Fruit fly (Drosophila melanogaster) Kc167 (cell line): Measurements from ENCODE around the gene CG43783.

Experiments used
- Myc ChIP-seq: fragments of >200 bp; optimal IDR thresholded peaks from 2 replicates; lab custom pipeline; 2017; ENCODE audit warnings: missing external identifiers
- Sin3A ChIP-seq: fragments of >200 bp; optimal IDR thresholded peaks from 2 replicates; lab custom pipeline; 2018; ENCODE audit warnings: missing external identifiers
- h ChIP-seq: fragments of >200 bp; optimal IDR thresholded peaks from 3 replicates; lab custom pipeline; 2018; ENCODE audit warnings: missing external identifiers
- insv ChIP-seq: fragments of >200 bp; optimal IDR thresholded peaks from 3 replicates; lab custom pipeline; 2018; ENCODE audit warnings: missing external identifiers
- psq ChIP-seq: fragments of >200 bp; optimal IDR thresholded peaks from 2 replicates; lab custom pipeline; 2017; ENCODE audit warnings: missing external identifiers
- ttk ChIP-seq: sonication (Bioruptor generic); optimal IDR thresholded peaks from 2 replicates; lab custom pipeline; 2017; ENCODE audit warnings: missing external identifiers

The CG43783 gene

dm6 chr3L:8953962-8954647 lies at the start of gene CG43783, which contains the start of gene orb2:
TSS of gene CG43783 (minus strand) at chr3L:8954272.
TSS of gene orb2 (minus strand) at chr3L:8954463.
- TF ChIP-seq ttk (lab: Kevin White, UChicago) (no peak), Myc (lab: Kevin White, UChicago) (no peak), insv (lab: Kevin White, UChicago) (no peak), Sin3A (no peak), psq (lab: Kevin White, UChicago) (no peak), h (lab: Kevin White, UChicago) (no peak)

dm6 chr3L:9003369-9003768 lies 49.3 kb upstream of the CG43783 start:
- TF ChIP-seq psq (lab: Kevin White, UChicago) (no peak), Sin3A (no peak), h (lab: Kevin White, UChicago) (no peak), ttk (lab: Kevin White, UChicago) (no peak), insv (lab: Kevin White, UChicago) (no peak), Myc (lab: Kevin White, UChicago) (no peak)

dm6 chr3L:9002527-9002926 lies 48.5 kb upstream of the CG43783 start:
- no peak for TF ChIP-seq ttk (lab: Kevin White, UChicago)
- no peak for TF ChIP-seq h (lab: Kevin White, UChicago)
- TF ChIP-seq psq (lab: Kevin White, UChicago): no peak
- TF ChIP-seq Sin3A: no peak
- TF ChIP-seq insv (lab: Kevin White, UChicago): no peak
- no peak for TF ChIP-seq Myc (lab: Kevin White, UChicago)

dm6 chr3L:8997686-8998239 lies 43.7 kb upstream of the CG43783 start, which contains the start of the genes smg and CG5087:
TSS of gene smg (minus strand) at chr3L:8997989.
TSS of gene CG5087 (plus strand) at chr3L:8998184.
- TF ChIP-seq ttk (lab: Kevin White, UChicago): no peak
- no peak for TF ChIP-seq Myc (lab: Kevin White, UChicago)
- TF ChIP-seq Sin3A: no peak
- TF ChIP-seq psq (lab: Kevin White, UChicago): no peak
- TF ChIP-seq h (lab: Kevin White, UChicago): no peak
- no peak for TF ChIP-seq insv (lab: Kevin White, UChicago)

DNA sequence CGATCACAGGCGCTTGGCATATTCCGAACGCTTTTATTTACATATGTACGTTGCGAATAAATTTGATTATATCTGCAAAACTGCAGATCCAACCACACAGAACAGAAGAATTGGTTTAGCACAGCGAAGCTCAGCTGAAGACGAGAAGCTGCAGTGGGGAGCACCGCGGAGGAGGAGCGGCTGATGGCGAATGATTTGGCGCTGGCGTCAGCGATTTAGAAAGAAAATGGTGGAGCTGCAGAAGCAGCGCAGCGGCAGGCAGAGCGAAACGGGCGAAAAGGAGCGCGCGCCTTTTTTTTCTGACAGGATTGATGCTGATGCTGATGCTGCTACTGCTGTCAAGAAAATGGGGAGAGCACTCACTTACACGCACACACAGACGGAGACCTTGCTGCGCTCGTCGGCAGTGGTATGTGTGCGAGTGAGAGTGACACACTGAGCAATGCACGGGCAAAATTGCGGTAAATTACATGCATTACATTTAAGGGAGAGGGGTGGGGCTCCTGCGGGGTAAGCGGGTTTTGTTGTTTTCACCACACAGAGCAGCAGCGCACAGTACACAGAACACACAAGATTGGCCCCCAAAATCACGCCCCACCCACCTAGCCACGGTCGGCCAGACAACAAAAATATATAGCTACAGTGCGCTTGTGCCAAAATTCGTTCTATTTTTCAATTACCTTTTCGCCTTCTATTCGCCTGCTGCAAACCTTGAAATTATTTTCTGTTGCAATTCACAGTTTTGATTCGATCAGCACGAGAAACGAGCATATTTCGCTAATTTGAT lies 43.0 kb upstream of the CG43783 start:
- TF ChIP-seq Myc (lab: Kevin White, UChicago) (no peak), Sin3A (no peak), h (lab: Kevin White, UChicago) (no peak), insv (lab: Kevin White, UChicago) (no peak), psq (lab: Kevin White, UChicago) (no peak), ttk (lab: Kevin White, UChicago) (no peak)

dm6 chr3L:8996173-8996767 lies 42.2 kb upstream of the CG43783 start:
- TF ChIP-seq Sin3A: no peak
- no peak for TF ChIP-seq h (lab: Kevin White, UChicago)

- TF ChIP-seq Myc (lab: Kevin White, UChicago): no peak
- TF ChIP-seq insv (lab: Kevin White, UChicago): no peak
- TF ChIP-seq ttk (lab: Kevin White, UChicago): no peak
- TF ChIP-seq Sin3A: no peak
- TF ChIP-seq h (lab: Kevin White, UChicago): no peak
- TF ChIP-seq psq (lab: Kevin White, UChicago): no peak
These were observed 36.1 kb upstream of the CG43783 start, which contains the start of gene CG5280 for dm6 chr3L:8990128-8990527. TSS of gene CG5280 (minus strand) at chr3L:8990228.

DNA sequence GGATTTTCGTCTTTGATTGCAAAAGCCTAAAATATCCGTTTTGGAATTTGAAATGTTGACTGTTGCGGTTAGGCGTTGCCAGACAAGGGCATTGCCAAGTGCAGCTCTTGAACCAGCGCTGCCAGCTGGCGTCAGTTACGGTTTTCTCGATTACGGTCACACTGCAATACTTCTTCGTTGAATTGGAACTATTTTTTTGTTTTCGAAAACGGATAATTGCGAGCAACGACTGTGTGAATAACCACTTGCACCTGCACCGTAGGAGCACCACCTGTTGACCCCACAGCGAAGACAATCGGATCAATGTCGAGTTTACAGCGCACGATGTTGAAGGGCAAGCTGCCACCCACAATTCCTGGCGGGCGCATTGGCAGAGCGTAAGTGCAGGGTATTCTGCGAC lies 32.5 kb upstream of the CG43783 start, which contains the start of gene CG5068:
Gene CG5068, plus strand, starts transcription at position 129 of the 400 bp plus-strand sequence.
- no peak for TF ChIP-seq insv (lab: Kevin White, UChicago)
- no peak for TF ChIP-seq Myc (lab: Kevin White, UChicago)
- no peak for TF ChIP-seq h (lab: Kevin White, UChicago)
- TF ChIP-seq psq (lab: Kevin White, UChicago): no peak
- no peak for TF ChIP-seq ttk (lab: Kevin White, UChicago)
- no peak for TF ChIP-seq Sin3A

DNA sequence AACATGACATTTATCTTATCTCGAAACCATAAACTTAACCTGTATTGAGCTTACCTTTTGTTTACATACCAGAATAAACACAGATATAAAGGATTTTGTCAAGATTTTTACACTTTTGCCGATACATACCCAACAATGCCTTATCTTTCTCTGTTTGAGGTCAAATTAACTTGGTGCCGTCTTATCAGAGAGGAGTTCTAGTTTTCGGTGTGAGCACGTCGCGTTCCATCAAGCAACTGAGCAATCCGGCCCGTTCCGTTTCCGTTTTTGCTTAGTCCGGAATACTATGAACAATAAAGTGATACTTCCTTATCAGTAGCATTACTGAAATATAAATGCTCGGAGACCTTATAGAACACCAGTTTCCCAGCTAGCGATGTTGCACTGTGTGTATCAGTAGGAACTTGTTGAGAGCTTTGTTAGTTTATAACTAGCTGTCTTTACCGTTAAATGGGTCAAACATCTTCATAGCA lies 31.8 kb upstream of the CG43783 start, which contains the start of gene Galk:
Gene Galk, minus strand, starts transcription at position 244 of the 473 bp plus-strand sequence.
- TF ChIP-seq h (lab: Kevin White, UChicago) (no peak), Myc (lab: Kevin White, UChicago) (no peak), insv (lab: Kevin White, UChicago) (no peak), psq (lab: Kevin White, UChicago) (no peak), Sin3A (no peak), ttk (lab: Kevin White, UChicago) (no peak)

- TF ChIP-seq insv (lab: Kevin White, UChicago) (no peak), h (lab: Kevin White, UChicago) (no peak), ttk (lab: Kevin White, UChicago) (no peak), Sin3A (no peak), Myc (lab: Kevin White, UChicago) (no peak), psq (lab: Kevin White, UChicago) (no peak)
These were observed 31.2 kb upstream of the CG43783 start for dm6 chr3L:8985132-8985847.
